Worm (Caenorhabditis elegans) whole organism, midembryonic: ENCODE data around the gene zhit-3.

ENCODE experiments used
- T22C8.4 ChIP-seq: fragments of 200-800 bp; sonication (Bioruptor generic); IDR thresholded peaks from 2 replicates; pipeline ENCODE4 v1.3.6; 2022; ENCODE audit warnings: missing genetic modification characterization, missing compliant biosample characterization
- cog-1 ChIP-seq: sonication (generic microtip); optimal IDR thresholded peaks from 2 replicates; lab custom pipeline; 2016; ENCODE audit warnings: missing genetic modification characterization, missing compliant biosample characterization
- flt-1 ChIP-seq: fragments of 200-800 bp; sonication (Bioruptor generic); IDR thresholded peaks from 2 replicates; pipeline ENCODE4 v1.3.6; 2022; ENCODE audit warnings: missing genetic modification characterization, missing compliant biosample characterization
- klf-2 ChIP-seq: fragments of 200-800 bp; sonication (Bioruptor generic); conservative IDR thresholded peaks from 2 replicates; pipeline ENCODE4 v1.3.6; 2022; ENCODE audit warnings: missing genetic modification reagents, missing genetic modification characterization, missing compliant biosample characterization
- med-1 ChIP-seq: sonication (generic microtip); optimal IDR thresholded peaks from 2 replicates; lab custom pipeline; 2017; ENCODE audit warnings: missing genetic modification characterization, mild to moderate bottlenecking, missing compliant biosample characterization, antibody characterized with exemption, missing genetic modification reagents; ENCODE audit not compliant: insufficient read depth
- tab-1 ChIP-seq: fragments of 200-800 bp; sonication (Bioruptor generic); IDR thresholded peaks from 2 replicates; pipeline ENCODE4 v1.3.6; 2022; ENCODE audit warnings: missing genetic modification characterization, missing compliant biosample characterization
- ztf-23 ChIP-seq: fragments of 200-800 bp; sonication (Bioruptor generic); IDR thresholded peaks from 2 replicates; pipeline ENCODE4 v1.3.6; 2022; ENCODE audit warnings: missing genetic modification reagents, missing genetic modification characterization, missing compliant biosample characterization

- TF ChIP-seq ztf-23 (GFP tag; lab: Robert Waterston, UW) (no peak), flt-1 (no peak), cog-1 (tag; lab: Kevin White, UChicago) (no peak), tab-1 (no peak), T22C8.4 (GFP tag; lab: Robert Waterston, UW) (no peak), klf-2 (GFP tag; lab: Robert Waterston, UW) (no peak), med-1 (GFP tag; lab: Kevin White, UChicago) (no peak)
Measured at ce11 chrV:10233330-10233729, 21.4 kb upstream of the zhit-3 start, which contains the start of gene str-182.
